Worm (Caenorhabditis elegans) whole organism, L4/young adult: ENCODE data around the gene afmd-1.

Source experiments
- W03F9.2 ChIP-seq: fragments of 150-350 bp; optimal IDR thresholded peaks from 2 replicates; lab custom pipeline; 2014; ENCODE audit warnings: missing biosample characterization, missing genetic modification characterization
- dao-5 ChIP-seq: sonication (generic microtip); optimal IDR thresholded peaks from 2 replicates; lab custom pipeline; 2016; ENCODE audit warnings: missing genotype, missing genetic modification characterization, moderate library complexity, missing compliant biosample characterization
- him-1 ChIP-seq: sonication (generic microtip); optimal IDR thresholded peaks from 2 replicates; lab custom pipeline; 2016; ENCODE audit warnings: missing genotype, missing genetic modification reagents, missing genetic modification characterization, missing compliant biosample characterization

The afmd-1 gene

ce11 chrIV:7243913-7244312, at the start of gene afmd-1:
TSS of gene afmd-1 (plus strand) at chrIV:7244228.
- TF ChIP-seq W03F9.2 (tag; lab: Kevin White, UChicago) (no peak), dao-5 (tag; lab: Kevin White, UChicago) (no peak), him-1 (tag; lab: Kevin White, UChicago) (no peak)

ce11 chrIV:7195734-7196133, 48.3 kb upstream of the afmd-1 start, which contains the start of gene best-16:
TSS of gene best-16 (minus strand) at chrIV:7195834.
- TF ChIP-seq him-1 (tag; lab: Kevin White, UChicago) (no peak), W03F9.2 (tag; lab: Kevin White, UChicago) (no peak)

ce11 chrIV:7196853-7197252, 47.2 kb upstream of the afmd-1 start, which contains the start of gene unc-8:
TSS of gene unc-8 (plus strand) at chrIV:7197153.
- no peak for TF ChIP-seq W03F9.2 (tag; lab: Kevin White, UChicago)
- no peak for TF ChIP-seq him-1 (tag; lab: Kevin White, UChicago)
- no peak for TF ChIP-seq dao-5 (tag; lab: Kevin White, UChicago)

ce11 chrIV:7203696-7204095, 40.3 kb upstream of the afmd-1 start, which contains the start of gene R13A1.3:
TSS of gene R13A1.3 (plus strand) at chrIV:7203996.
- TF ChIP-seq him-1 (tag; lab: Kevin White, UChicago) = no peak
- no peak for TF ChIP-seq dao-5 (tag; lab: Kevin White, UChicago)
- no peak for TF ChIP-seq W03F9.2 (tag; lab: Kevin White, UChicago)

ce11 chrIV:7205969-7206368, 38.1 kb upstream of the afmd-1 start, which contains the start of gene kcc-1:
TSS of gene kcc-1 (plus strand) at chrIV:7206269.
- no peak for TF ChIP-seq dao-5 (tag; lab: Kevin White, UChicago)
- TF ChIP-seq him-1 (tag; lab: Kevin White, UChicago) = no peak
- TF ChIP-seq W03F9.2 (tag; lab: Kevin White, UChicago) = no peak

- TF ChIP-seq W03F9.2 (tag; lab: Kevin White, UChicago) = no peak
- TF ChIP-seq him-1 (tag; lab: Kevin White, UChicago) = no peak
- TF ChIP-seq dao-5 (tag; lab: Kevin White, UChicago) = no peak
These were observed 35.1 kb upstream of the afmd-1 start for ce11 chrIV:7208961-7209360.

- TF ChIP-seq him-1 (tag; lab: Kevin White, UChicago) = no peak
- no peak for TF ChIP-seq W03F9.2 (tag; lab: Kevin White, UChicago)
- no peak for TF ChIP-seq dao-5 (tag; lab: Kevin White, UChicago)
These were observed 32.7 kb upstream of the afmd-1 start for ce11 chrIV:7211313-7211712.

ce11 chrIV:7212769-7213168, 31.3 kb upstream of the afmd-1 start:
- TF ChIP-seq W03F9.2 (tag; lab: Kevin White, UChicago) (no peak), dao-5 (tag; lab: Kevin White, UChicago) (no peak), him-1 (tag; lab: Kevin White, UChicago) (no peak)

ce11 chrIV:7216210-7216609, 27.8 kb upstream of the afmd-1 start:
- TF ChIP-seq him-1 (tag; lab: Kevin White, UChicago) (no peak), dao-5 (tag; lab: Kevin White, UChicago) (no peak), W03F9.2 (tag; lab: Kevin White, UChicago) (no peak)

ce11 chrIV:7219398-7220087, 24.5 kb upstream of the afmd-1 start, which contains the start of the genes glb-23 and R13A1.1:
TSS of gene glb-23 (minus strand) at chrIV:7219498.
TSS of gene R13A1.1 (plus strand) at chrIV:7220037.
- no peak for TF ChIP-seq dao-5 (tag; lab: Kevin White, UChicago)
- no peak for TF ChIP-seq him-1 (tag; lab: Kevin White, UChicago)
- no peak for TF ChIP-seq W03F9.2 (tag; lab: Kevin White, UChicago)

- TF ChIP-seq W03F9.2 (tag; lab: Kevin White, UChicago) (no peak), dao-5 (tag; lab: Kevin White, UChicago) (no peak), him-1 (tag; lab: Kevin White, UChicago) (no peak)
These were observed 21.9 kb upstream of the afmd-1 start for ce11 chrIV:7222088-7222487.

ce11 chrIV:7227072-7227471, 17.0 kb upstream of the afmd-1 start, which contains the start of gene R13A1.10:
TSS of gene R13A1.10 (minus strand) at chrIV:7227172.
- TF ChIP-seq dao-5 (tag; lab: Kevin White, UChicago) = no peak
- TF ChIP-seq him-1 (tag; lab: Kevin White, UChicago) = no peak
- TF ChIP-seq W03F9.2 (tag; lab: Kevin White, UChicago) = no peak

- TF ChIP-seq him-1 (tag; lab: Kevin White, UChicago) = no peak
- TF ChIP-seq W03F9.2 (tag; lab: Kevin White, UChicago) = no peak
- no peak for TF ChIP-seq dao-5 (tag; lab: Kevin White, UChicago)
These were observed 15.8 kb upstream of the afmd-1 start, which contains the start of gene D2024.5 for ce11 chrIV:7228208-7228607. TSS of gene D2024.5 (minus strand) at chrIV:7228308.

- peak; percentile 91 for TF ChIP-seq W03F9.2 (tag; lab: Kevin White, UChicago)
- no peak for TF ChIP-seq dao-5 (tag; lab: Kevin White, UChicago)
- no peak for TF ChIP-seq him-1 (tag; lab: Kevin White, UChicago)
These were observed 13.8 kb upstream of the afmd-1 start, which contains the start of gene cap-1 for ce11 chrIV:7230198-7230597. TSS of gene cap-1 (minus strand) at chrIV:7230223.
